Worm (Caenorhabditis elegans) whole organism, mixed stage, embryonic: Measurements from ENCODE around the gene srd-50.

Experiments
- blmp-1 ChIP-seq: fragments of 150-350 bp; optimal IDR thresholded peaks from 2 replicates; lab custom pipeline; 2014; ENCODE audit warnings: missing biosample characterization, missing genetic modification characterization
- ces-1 ChIP-seq: fragments of 150-350 bp; optimal IDR thresholded peaks from 2 replicates; lab custom pipeline; 2014; ENCODE audit warnings: missing biosample characterization, missing genetic modification reagents, missing genetic modification characterization
- elt-1 ChIP-seq: sonication (generic microtip); optimal IDR thresholded peaks from 2 replicates; lab custom pipeline; 2017; ENCODE audit warnings: missing genetic modification characterization, mild to moderate bottlenecking, missing compliant biosample characterization, antibody characterized with exemption, moderate library complexity, borderline replicate concordance; ENCODE audit not compliant: insufficient read depth
- nhr-12 ChIP-seq: fragments of 150-350 bp; optimal IDR thresholded peaks from 2 replicates; lab custom pipeline; 2014; ENCODE audit warnings: missing biosample characterization, missing genetic modification characterization
- nhr-237 ChIP-seq: fragments of 150-350 bp; optimal IDR thresholded peaks from 2 replicates; lab custom pipeline; 2014; ENCODE audit warnings: missing biosample characterization, missing genetic modification characterization
- pha-4 ChIP-seq: fragments of 150-350 bp; optimal IDR thresholded peaks from 2 replicates; lab custom pipeline; 2018; ENCODE audit warnings: missing biosample characterization, missing genetic modification reagents, missing genetic modification characterization
- snpc-4 ChIP-seq: fragments of 150-350 bp; optimal IDR thresholded peaks from 2 replicates; lab custom pipeline; 2014; ENCODE audit warnings: missing biosample characterization, missing genetic modification characterization
- sptf-1 ChIP-seq: sonication (generic microtip); optimal IDR thresholded peaks from 2 replicates; lab custom pipeline; 2017; ENCODE audit warnings: mild to moderate bottlenecking, missing genetic modification characterization, moderate library complexity, missing compliant biosample characterization
- tbx-8 ChIP-seq: fragments of 200-800 bp; sonication (Bioruptor generic); optimal IDR thresholded peaks from 2 replicates; lab custom pipeline; 2018; ENCODE audit warnings: mild to moderate bottlenecking, missing genetic modification characterization, moderate library complexity, missing compliant biosample characterization
- unc-39 ChIP-seq: fragments of 150-350 bp; optimal IDR thresholded peaks from 2 replicates; lab custom pipeline; 2014; ENCODE audit warnings: missing biosample characterization, missing genetic modification characterization
- ztf-11 ChIP-seq: fragments of 150-350 bp; optimal IDR thresholded peaks from 2 replicates; lab custom pipeline; 2014; ENCODE audit warnings: missing biosample characterization, missing genetic modification characterization

ce11 chrX:13530015-13530778 lies 48.6 kb upstream of the srd-50 start:
- TF ChIP-seq ces-1 (GFP tag; lab: Kevin White, UChicago) (no peak), tbx-8 (GFP tag; lab: Kevin White, UChicago) (no peak), unc-39 (no peak), blmp-1 (no peak), pha-4 (tag; lab: Kevin White, UChicago) (no peak), sptf-1 (no peak), snpc-4 (tag; lab: Kevin White, UChicago) (no peak), nhr-237 (no peak), elt-1 (tag; lab: Kevin White, UChicago) (no peak), nhr-12 (no peak), ztf-11 (tag; lab: Kevin White, UChicago) (no peak)
